Fruit fly (Drosophila melanogaster): ENCODE measurements around the gene CG4558.

Gene CG4558

dm6 chrX:6856332-6856995 lies 6.9 kb downstream of the CG4558 start (continued):
- TF ChIP-seq fu2 (GFP tag; optimal IDR thresholded peaks at IDR 0.05) (peak; percentile 7), seq (GFP tag; IDR thresholded peaks at IDR 0.05) (peak; percentile 75), tap (tag; optimal IDR thresholded peaks at IDR 0.05) (peak; percentile 70), CG1792 (GFP tag; optimal IDR thresholded peaks at IDR 0.05) (no peak)

dm6 chrX:6857269-6857668 lies 7.7 kb downstream of the CG4558 start:
- TF ChIP-seq sna (GFP tag; IDR thresholded peaks at IDR 0.05; ENCODE audit: partially characterized antibody) (no peak), cg (GFP tag; optimal IDR thresholded peaks at IDR 0.05) (peak; percentile 73), Dad (GFP tag; optimal IDR thresholded peaks at IDR 0.05) (no peak), stc (GFP tag; IDR thresholded peaks at IDR 0.05) (no peak), CG6791 (GFP tag; IDR thresholded peaks at IDR 0.05; ENCODE audit: partially characterized antibody) (no peak), Optix (GFP tag; IDR thresholded peaks at IDR 0.05) (no peak), tll (GFP tag; optimal IDR thresholded peaks at IDR 0.05) (peak in 1 of 2 experiments; percentile 74), run (tag; optimal IDR thresholded peaks at IDR 0.05) (no peak), Hmx (GFP tag; optimal IDR thresholded peaks at IDR 0.05) (no peak), CG18011 (GFP tag; optimal IDR thresholded peaks at IDR 0.05) (no peak), pros (GFP tag; optimal IDR thresholded peaks at IDR 0.05) (peak; percentile 17)

- TF ChIP-seq CG15479 (GFP tag; optimal IDR thresholded peaks at IDR 0.05) = peak; percentile 86
- TF ChIP-seq pros (GFP tag; optimal IDR thresholded peaks at IDR 0.05) = peak; percentile 34
- TF ChIP-seq zen (tag; optimal IDR thresholded peaks at IDR 0.05) = peak; percentile 41
- peak; percentile 37 for TF ChIP-seq ash1 (GFP tag; optimal IDR thresholded peaks at IDR 0.05)
- peak; percentile 75 for TF ChIP-seq sens (GFP tag)
- peak; percentile 3 for TF ChIP-seq CG1603 (tag; optimal IDR thresholded peaks at IDR 0.05)
- no peak for TF ChIP-seq Adf1 (GFP tag; IDR thresholded peaks at IDR 0.05)
- TF ChIP-seq kay (GFP tag; optimal IDR thresholded peaks at IDR 0.05) = no peak
- TF ChIP-seq Scr (GFP tag; IDR thresholded peaks at IDR 0.05; ENCODE audit: partially characterized antibody) = no peak
- TF ChIP-seq corto (GFP tag; optimal IDR thresholded peaks at IDR 0.05) = no peak
- TF ChIP-seq CG34376 (GFP tag; optimal IDR thresholded peaks at IDR 0.05) = peak; percentile 12
- TF ChIP-seq z (GFP tag; IDR thresholded peaks at IDR 0.05) = no peak
- TF ChIP-seq HLH4C (GFP tag; IDR thresholded peaks at IDR 0.05; ENCODE audit: partially characterized antibody) = no peak
- TF ChIP-seq cad (GFP tag; optimal IDR thresholded peaks at IDR 0.05) = peak; percentile 51
- TF ChIP-seq CG11723 (GFP tag; optimal IDR thresholded peaks at IDR 0.05) = no peak
These were observed 8.1 kb downstream of the CG4558 start for dm6 chrX:6857693-6858092.

- TF ChIP-seq aop (GFP tag; IDR thresholded peaks at IDR 0.05) = peak; percentile 14; the same call in 1 of the 2 replicates
- TF ChIP-seq Dek (tag; optimal IDR thresholded peaks at IDR 0.05) = no peak
- TF ChIP-seq Usf (GFP tag; optimal IDR thresholded peaks at IDR 0.05) = no peak
- peak; percentile 65 for TF ChIP-seq cg (GFP tag; optimal IDR thresholded peaks at IDR 0.05)
These were observed 9.7 kb downstream of the CG4558 start for dm6 chrX:6859245-6859644.

dm6 chrX:6859756-6860412 lies 10.3 kb downstream of the CG4558 start:
- TF ChIP-seq dmrt99B (tag; optimal IDR thresholded peaks at IDR 0.05) = peak; percentile 76
- no peak for TF ChIP-seq salm (tag; optimal IDR thresholded peaks at IDR 0.05)
- TF ChIP-seq CG31365 (tag; optimal IDR thresholded peaks at IDR 0.05) = no peak
- peak; percentile 60; the same call in 1 of the 2 replicates for TF ChIP-seq CG14014 (GFP tag; IDR thresholded peaks at IDR 0.05)
- peak; percentile 25 for TF ChIP-seq sug (tag; optimal IDR thresholded peaks at IDR 0.05)
- peak; percentile 63 for TF ChIP-seq nmo (GFP tag; optimal IDR thresholded peaks at IDR 0.05)
- no peak for TF ChIP-seq CG2129 (GFP tag; IDR thresholded peaks at IDR 0.05; ENCODE audit: partially characterized antibody)
- TF ChIP-seq crc (GFP tag; optimal IDR thresholded peaks at IDR 0.05) = peak; percentile 73
- peak; percentile 80 for TF ChIP-seq D19A (tag; optimal IDR thresholded peaks at IDR 0.05)
- TF ChIP-seq Bdp1 (GFP tag; optimal IDR thresholded peaks at IDR 0.05) = no peak
- TF ChIP-seq Blimp-1 (GFP tag; optimal IDR thresholded peaks at IDR 0.05) = peak; percentile 71

Measured in whole organism, embryonic.